Worm (Caenorhabditis elegans): Measurements from ENCODE around the gene Y113G7B.28.

Gene Y113G7B.28

DNA sequence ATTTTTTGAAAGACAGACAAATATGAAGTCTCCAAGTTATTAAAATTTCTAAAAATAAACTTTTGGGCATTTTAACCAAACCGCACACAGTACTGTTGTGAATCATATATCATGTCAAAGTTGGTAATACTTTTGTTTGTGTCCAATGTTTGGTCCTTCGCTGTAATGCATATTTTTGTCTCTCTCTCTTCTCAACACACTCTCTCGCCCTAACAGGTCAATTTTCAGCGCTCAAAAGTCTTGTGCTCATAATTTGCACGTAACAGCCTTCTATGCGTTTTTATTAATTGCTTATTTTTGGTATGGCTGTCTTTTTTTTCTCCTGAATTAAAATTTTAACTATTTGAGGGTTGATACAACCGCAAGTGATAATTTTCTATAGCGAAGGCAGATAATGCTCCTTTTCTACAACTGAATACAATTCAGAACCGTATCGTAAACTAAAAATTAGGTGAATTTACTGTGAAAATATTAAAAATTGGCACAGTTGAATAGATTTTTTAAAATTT lies 34.0 kb upstream of the Y113G7B.28 start:
- TF ChIP-seq ham-2 (GFP tag; optimal IDR thresholded peaks at IDR 0.05) (no peak), unc-120 (tag; optimal IDR thresholded peaks at IDR 0.05; ENCODE audit: poor library complexity, severe bottlenecking) (no peak), tbx-8 (GFP tag; optimal IDR thresholded peaks at IDR 0.05) (no peak), ces-1 (GFP tag; optimal IDR thresholded peaks at IDR 0.05) (no peak), ceh-39 (tag; optimal IDR thresholded peaks at IDR 0.05) (no peak), cnd-1 (tag; optimal IDR thresholded peaks at IDR 0.05) (no peak), nhr-28 (tag; optimal IDR thresholded peaks at IDR 0.05) (no peak), ceh-83 (GFP tag; optimal IDR thresholded peaks at IDR 0.05) (no peak), ztf-11 (tag; optimal IDR thresholded peaks at IDR 0.05) (no peak), lsy-2 (tag; optimal IDR thresholded peaks at IDR 0.05) (no peak), nhr-12 (tag; optimal IDR thresholded peaks at IDR 0.05) (no peak), nhr-237 (tag; optimal IDR thresholded peaks at IDR 0.05) (no peak), snpc-4 (tag; optimal IDR thresholded peaks at IDR 0.05) (no peak), flh-1 (GFP tag; optimal IDR thresholded peaks at IDR 0.05) (no peak), zip-8 (tag; optimal IDR thresholded peaks at IDR 0.05) (no peak), bed-3 (GFP tag; optimal IDR thresholded peaks at IDR 0.05) (no peak), unc-39 (tag; optimal IDR thresholded peaks at IDR 0.05) (no peak), mep-1 (tag; optimal IDR thresholded peaks at IDR 0.05) (no peak), lin-32 (GFP tag; optimal IDR thresholded peaks at IDR 0.05) (no peak), hlh-1 (tag; optimal IDR thresholded peaks at IDR 0.05) (no peak)

DNA sequence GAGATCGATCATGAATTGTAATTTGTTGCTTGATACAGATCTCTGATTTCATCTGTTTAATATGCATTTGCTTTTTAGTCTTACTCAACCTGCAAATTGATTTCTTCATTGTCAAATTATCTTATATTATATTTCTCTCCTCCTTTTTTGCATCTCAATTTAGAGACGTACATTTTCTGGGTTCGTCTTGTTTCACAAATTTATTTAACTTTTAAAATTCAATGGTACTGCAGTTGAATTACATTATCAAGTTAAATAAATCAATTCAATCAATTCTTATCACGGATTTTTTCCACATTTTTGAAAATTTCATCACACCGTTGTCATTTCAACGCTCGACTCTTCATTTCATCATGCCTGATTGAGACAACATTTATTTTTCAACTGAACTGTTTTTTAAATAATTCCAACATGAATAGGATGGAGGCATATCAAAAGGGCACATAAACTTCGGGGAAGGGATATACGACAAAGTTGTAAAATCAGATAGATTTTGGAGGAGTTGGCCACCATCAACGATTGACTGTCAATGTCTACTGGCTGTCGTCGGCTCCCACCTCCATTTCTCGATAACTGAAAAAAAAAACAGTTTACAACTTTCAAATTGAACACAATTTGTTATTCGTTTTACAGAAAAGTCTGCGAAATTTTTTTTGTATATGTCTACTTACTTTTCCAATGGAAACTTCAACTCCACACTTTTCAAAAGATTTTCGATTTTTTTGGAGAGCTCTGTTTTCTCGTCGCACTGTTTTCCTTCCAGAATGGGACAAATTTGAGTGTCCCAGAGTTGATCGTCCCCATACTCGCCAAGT lies 33.3 kb upstream of the Y113G7B.28 start:
- no peak for TF ChIP-seq nhr-2 (tag; optimal IDR thresholded peaks at IDR 0.05)
- no peak for TF ChIP-seq tbx-8 (GFP tag; optimal IDR thresholded peaks at IDR 0.05)
- TF ChIP-seq snpc-4 (tag; optimal IDR thresholded peaks at IDR 0.05), result no peak
- no peak for TF ChIP-seq nhr-76 (tag; optimal IDR thresholded peaks at IDR 0.05)
- no peak for TF ChIP-seq hlh-1 (tag; optimal IDR thresholded peaks at IDR 0.05)
- no peak for TF ChIP-seq unc-120 (tag; optimal IDR thresholded peaks at IDR 0.05; ENCODE audit: poor library complexity, severe bottlenecking)
- TF ChIP-seq lsy-2 (tag; optimal IDR thresholded peaks at IDR 0.05), result no peak
- TF ChIP-seq bed-3 (GFP tag; optimal IDR thresholded peaks at IDR 0.05), result no peak
- no peak for TF ChIP-seq cnd-1 (tag; optimal IDR thresholded peaks at IDR 0.05)
- TF ChIP-seq zip-8 (tag; optimal IDR thresholded peaks at IDR 0.05), result no peak
- no peak for TF ChIP-seq lin-32 (GFP tag; optimal IDR thresholded peaks at IDR 0.05)
- no peak for TF ChIP-seq mab-5 (tag; optimal IDR thresholded peaks at IDR 0.05)
- TF ChIP-seq lin-13 (tag; optimal IDR thresholded peaks at IDR 0.05), result no peak
- no peak for TF ChIP-seq nhr-237 (tag; optimal IDR thresholded peaks at IDR 0.05)
- TF ChIP-seq sptf-1 (tag; optimal IDR thresholded peaks at IDR 0.05), result no peak
- no peak for TF ChIP-seq ham-2 (GFP tag; optimal IDR thresholded peaks at IDR 0.05)
- TF ChIP-seq mls-2 (tag; optimal IDR thresholded peaks at IDR 0.05), result no peak

DNA sequence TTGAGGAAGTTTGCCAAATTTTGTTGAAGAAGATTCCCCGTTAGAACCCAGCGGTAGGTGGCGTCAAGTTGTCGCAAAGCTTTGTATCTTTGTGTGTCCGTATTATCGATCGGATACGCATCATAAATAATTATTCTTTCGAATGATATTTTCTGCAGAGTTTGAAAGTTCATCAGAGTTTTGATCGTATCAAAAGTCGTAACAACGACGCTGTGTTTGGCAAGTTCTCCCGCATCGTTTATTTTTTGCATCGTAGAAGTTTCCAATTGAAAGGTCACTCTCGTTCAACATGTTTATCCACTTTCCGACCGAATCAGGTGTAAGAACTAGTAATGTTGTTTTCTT lies 32.7 kb upstream of the Y113G7B.28 start:
- TF ChIP-seq ceh-43 (GFP tag; optimal IDR thresholded peaks at IDR 0.05) (no peak), ceh-39 (tag; optimal IDR thresholded peaks at IDR 0.05) (no peak), blmp-1 (tag; optimal IDR thresholded peaks at IDR 0.05) (no peak), mls-2 (tag; optimal IDR thresholded peaks at IDR 0.05) (no peak), ceh-83 (GFP tag; optimal IDR thresholded peaks at IDR 0.05) (no peak), nhr-237 (tag; optimal IDR thresholded peaks at IDR 0.05) (no peak), sem-2 (GFP tag; optimal IDR thresholded peaks at IDR 0.05) (no peak), tbx-8 (GFP tag; optimal IDR thresholded peaks at IDR 0.05) (no peak), cnd-1 (tag; optimal IDR thresholded peaks at IDR 0.05) (no peak), nhr-2 (tag; optimal IDR thresholded peaks at IDR 0.05) (no peak), ces-1 (GFP tag; optimal IDR thresholded peaks at IDR 0.05) (no peak)

DNA sequence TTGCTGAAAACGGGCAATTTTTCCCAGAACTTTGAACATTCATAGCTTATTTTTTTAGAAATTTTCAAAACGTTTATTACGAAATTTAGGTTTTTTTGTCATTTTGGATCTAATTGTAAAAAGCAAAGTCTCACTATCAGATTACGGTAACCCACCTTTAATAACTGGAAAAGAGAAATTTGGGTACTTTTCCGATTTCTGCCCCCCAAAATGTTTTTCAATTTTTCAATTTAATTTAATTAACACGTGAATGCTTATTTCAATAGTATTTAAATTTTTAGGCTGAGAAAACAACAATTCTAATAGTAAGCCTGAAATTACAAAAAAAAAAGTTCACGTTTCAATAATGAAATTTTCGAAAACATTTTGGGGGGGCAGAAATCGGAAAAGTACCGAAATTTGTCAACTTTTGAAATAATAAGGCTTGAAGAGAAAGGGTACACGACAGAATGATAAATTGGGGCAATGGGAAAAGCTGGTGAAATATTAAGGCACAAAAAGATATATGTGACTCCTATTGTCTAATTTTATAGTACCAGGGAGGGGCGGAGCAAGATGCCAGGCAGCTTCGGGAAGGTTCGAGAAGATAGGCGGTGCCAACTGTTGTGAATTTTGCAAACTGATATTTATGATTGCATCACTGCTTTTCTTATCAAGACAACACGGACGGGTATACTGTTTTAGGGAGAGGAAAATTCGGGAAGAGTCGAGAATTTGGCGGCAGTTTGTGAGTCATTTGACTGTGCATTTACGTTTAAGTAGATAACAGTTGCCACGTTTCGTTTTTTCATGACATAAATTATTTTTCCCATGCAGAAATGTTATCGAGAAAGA lies 31.5 kb upstream of the Y113G7B.28 start, which contains the start of gene F19B2.5:
TSS of gene F19B2.5 (minus strand) at position 107 of the 834 bp plus-strand sequence.
- TF ChIP-seq ztf-11 (tag; optimal IDR thresholded peaks at IDR 0.05) (no peak), bed-3 (GFP tag; optimal IDR thresholded peaks at IDR 0.05) (no peak), nhr-28 (tag; optimal IDR thresholded peaks at IDR 0.05) (no peak), tbx-8 (GFP tag; optimal IDR thresholded peaks at IDR 0.05) (no peak), lsy-2 (tag; optimal IDR thresholded peaks at IDR 0.05) (no peak), ham-2 (GFP tag; optimal IDR thresholded peaks at IDR 0.05) (no peak), lin-13 (tag; optimal IDR thresholded peaks at IDR 0.05) (no peak), sem-2 (GFP tag; optimal IDR thresholded peaks at IDR 0.05) (no peak)
